Worm (Caenorhabditis elegans) whole organism, L4/young adult: ENCODE results near the gene age-1.
A peak's percentile ranks its signal among the peaks of the same experiment; 100 is the strongest.

ENCODE experiments used
- W03F9.2 ChIP-seq: fragments of 150-350 bp; optimal IDR thresholded peaks from 2 replicates; lab custom pipeline; 2014; ENCODE audit warnings: missing biosample characterization, missing genetic modification characterization
- dao-5 ChIP-seq: sonication (generic microtip); optimal IDR thresholded peaks from 2 replicates; lab custom pipeline; 2016; ENCODE audit warnings: missing genotype, missing genetic modification characterization, moderate library complexity, missing compliant biosample characterization
- him-1 ChIP-seq: sonication (generic microtip); optimal IDR thresholded peaks from 2 replicates; lab custom pipeline; 2016; ENCODE audit warnings: missing genotype, missing genetic modification reagents, missing genetic modification characterization, missing compliant biosample characterization

Gene age-1

DNA sequence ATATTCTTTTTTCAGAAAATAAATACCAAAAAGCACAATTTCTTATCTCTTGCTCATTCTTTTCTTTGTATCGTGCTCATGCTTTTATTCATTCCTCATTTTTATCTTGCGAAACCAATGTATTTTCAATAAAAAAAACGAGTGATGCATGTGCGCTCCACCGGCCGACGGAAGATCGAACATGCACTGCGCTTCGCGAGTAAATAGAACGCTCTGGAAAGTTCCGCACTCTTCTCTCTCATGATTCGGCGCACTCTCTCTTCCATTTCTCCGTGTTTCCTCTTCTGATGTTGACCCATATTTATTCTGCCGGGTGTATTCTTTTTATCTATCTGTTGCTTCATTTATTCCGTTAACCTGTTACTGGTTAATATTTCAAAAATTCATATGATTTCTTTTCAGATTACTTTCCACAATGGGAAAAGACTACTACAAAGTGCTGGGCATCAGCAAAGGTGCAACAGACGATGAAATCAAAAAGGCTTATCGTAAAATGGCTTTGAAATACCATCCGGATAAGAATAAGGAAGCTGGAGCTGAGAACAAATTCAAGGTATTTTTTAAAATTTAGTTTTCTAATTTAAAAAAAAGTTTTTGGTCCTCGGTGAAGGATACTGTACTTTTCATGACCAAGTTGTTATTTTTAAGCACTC, 18.6 kb upstream of the age-1 start, which contains the start of gene dnj-13:
Gene dnj-13 (plus strand): TSS at position 403 of the 653 bp plus-strand sequence.
- TF ChIP-seq him-1, result peak; percentile 73
- TF ChIP-seq W03F9.2 (tag; lab: Kevin White, UChicago), result peak; percentile 83
- TF ChIP-seq dao-5 (tag; lab: Kevin White, UChicago), result peak; percentile 36

DNA sequence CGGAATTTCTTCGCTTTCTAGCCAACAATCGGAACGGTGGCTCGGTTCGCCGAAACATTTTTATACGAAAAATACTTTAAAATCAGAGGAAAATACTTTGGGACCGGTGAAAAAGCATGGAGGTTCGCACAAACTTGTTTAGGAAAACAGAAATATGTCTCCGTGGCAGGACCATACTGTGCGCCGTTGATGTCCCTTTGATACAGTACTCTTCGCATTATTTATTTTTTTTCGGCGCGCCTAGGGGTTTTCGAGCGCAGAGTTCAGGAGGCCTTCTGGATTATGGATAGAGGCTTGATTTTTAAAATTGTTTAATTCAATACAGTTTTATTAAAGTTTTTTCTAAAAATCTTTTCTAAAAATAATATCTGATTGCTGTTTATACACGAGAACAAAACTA, 17.9 kb upstream of the age-1 start, which contains the start of gene F54D5.9:
Gene F54D5.9 (minus strand): TSS at position 115 of the 400 bp plus-strand sequence.
- TF ChIP-seq W03F9.2 (tag; lab: Kevin White, UChicago), result no peak
- no peak for TF ChIP-seq him-1
- TF ChIP-seq dao-5 (tag; lab: Kevin White, UChicago), result no peak

DNA sequence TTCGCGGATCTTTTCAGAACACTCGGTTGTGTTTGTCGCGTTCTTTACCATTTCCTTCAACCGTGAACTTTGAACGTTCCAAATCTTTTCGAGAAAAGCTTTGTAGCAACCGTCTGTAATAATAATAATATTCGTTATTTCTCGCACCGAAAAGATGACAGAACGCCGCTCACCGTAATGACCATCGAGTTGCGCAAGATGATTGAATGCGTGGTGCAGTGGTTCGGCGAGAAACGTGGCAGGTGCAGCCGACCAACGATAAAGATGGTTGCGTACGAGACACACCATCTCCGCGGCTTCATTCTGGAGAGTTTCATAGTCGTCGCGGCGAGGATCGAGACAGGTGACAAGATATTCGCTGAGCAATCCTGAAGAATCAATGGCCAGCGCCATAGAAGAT, 16.1 kb upstream of the age-1 start:
- no peak for TF ChIP-seq him-1
- TF ChIP-seq W03F9.2 (tag; lab: Kevin White, UChicago), result no peak
- no peak for TF ChIP-seq dao-5 (tag; lab: Kevin White, UChicago)

DNA sequence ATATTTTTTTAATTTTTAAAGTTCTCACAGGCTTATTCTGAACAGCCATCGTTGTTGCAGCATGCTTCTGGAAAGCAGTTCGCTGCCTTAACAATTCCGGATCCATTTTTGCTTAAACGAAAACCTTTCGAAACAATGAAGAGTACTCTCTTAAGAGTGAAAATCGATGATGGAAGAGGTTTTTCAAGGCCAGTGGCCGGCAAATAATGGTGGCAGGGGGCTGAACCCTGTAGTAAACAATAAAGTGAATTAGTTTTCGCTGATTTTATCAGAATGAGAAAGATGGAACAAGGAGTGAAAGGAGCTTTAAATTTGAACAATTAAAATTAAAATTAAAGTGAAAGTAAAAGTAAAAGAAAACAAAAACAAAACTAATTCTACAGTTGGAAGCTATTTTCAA, 15.5 kb upstream of the age-1 start, which contains the start of gene gtf-2E2:
Gene gtf-2E2 (minus strand): TSS at position 111 of the 400 bp plus-strand sequence.
- no peak for TF ChIP-seq him-1
- no peak for TF ChIP-seq W03F9.2 (tag; lab: Kevin White, UChicago)
- no peak for TF ChIP-seq dao-5 (tag; lab: Kevin White, UChicago)

ce11 chrII:11538741-11539140, 11.9 kb upstream of the age-1 start, which contains the start of gene Y62F5A.9:
Y62F5A.9 (minus strand) TSS chrII:11538841.
- no peak for TF ChIP-seq W03F9.2 (tag; lab: Kevin White, UChicago)
- TF ChIP-seq him-1, result no peak
- TF ChIP-seq dao-5 (tag; lab: Kevin White, UChicago), result no peak

- TF ChIP-seq W03F9.2 (tag; lab: Kevin White, UChicago), result no peak
- no peak for TF ChIP-seq him-1
- no peak for TF ChIP-seq dao-5 (tag; lab: Kevin White, UChicago)
These were observed 10.8 kb upstream of the age-1 start for ce11 chrII:11537606-11538016.

DNA sequence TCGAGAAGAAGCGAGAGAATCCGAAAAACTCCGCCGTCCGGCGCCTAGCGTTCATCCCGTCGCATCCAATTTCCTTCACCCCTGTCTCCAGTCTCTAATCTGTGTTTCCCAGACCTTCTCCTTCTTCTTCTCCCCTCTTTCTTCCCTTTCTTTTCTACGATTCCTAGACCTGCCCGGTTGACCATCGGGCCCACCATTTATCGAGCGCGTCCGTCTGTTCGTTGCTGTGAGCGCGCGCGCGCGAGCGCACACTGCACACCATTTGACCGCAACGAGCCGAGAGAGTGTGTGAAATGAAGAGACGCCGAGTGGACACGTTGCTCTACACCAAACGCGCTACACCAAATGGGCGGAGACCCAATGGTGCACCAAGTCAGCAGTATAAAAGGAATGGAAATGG, 10.3 kb upstream of the age-1 start:
- no peak for TF ChIP-seq him-1
- no peak for TF ChIP-seq W03F9.2 (tag; lab: Kevin White, UChicago)
- TF ChIP-seq dao-5 (tag; lab: Kevin White, UChicago), result no peak

ce11 chrII:11536505-11536904, 9.7 kb upstream of the age-1 start:
- TF ChIP-seq him-1, result no peak
- TF ChIP-seq dao-5 (tag; lab: Kevin White, UChicago), result no peak
- no peak for TF ChIP-seq W03F9.2 (tag; lab: Kevin White, UChicago)

DNA sequence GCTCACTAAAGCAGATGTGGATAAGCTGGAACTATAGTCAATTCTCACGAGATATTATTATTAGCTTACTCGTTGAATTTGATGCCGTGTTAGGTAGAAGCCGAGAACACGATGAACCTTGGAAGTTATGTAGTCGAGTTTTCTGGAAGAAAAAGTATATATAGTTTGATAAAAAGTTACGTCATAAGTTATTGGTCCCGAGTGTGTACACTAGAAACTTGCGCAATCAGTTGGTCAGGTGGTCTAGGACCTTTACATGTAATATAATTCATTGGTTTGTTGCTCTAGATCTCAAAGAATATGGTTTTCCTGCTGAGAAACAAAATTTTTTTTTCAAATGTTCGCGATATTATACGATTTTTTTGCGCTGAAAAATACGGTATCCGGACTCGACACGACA, 9.1 kb upstream of the age-1 start:
- TF ChIP-seq dao-5 (tag; lab: Kevin White, UChicago) (no peak), him-1 (no peak), W03F9.2 (tag; lab: Kevin White, UChicago) (no peak)

DNA sequence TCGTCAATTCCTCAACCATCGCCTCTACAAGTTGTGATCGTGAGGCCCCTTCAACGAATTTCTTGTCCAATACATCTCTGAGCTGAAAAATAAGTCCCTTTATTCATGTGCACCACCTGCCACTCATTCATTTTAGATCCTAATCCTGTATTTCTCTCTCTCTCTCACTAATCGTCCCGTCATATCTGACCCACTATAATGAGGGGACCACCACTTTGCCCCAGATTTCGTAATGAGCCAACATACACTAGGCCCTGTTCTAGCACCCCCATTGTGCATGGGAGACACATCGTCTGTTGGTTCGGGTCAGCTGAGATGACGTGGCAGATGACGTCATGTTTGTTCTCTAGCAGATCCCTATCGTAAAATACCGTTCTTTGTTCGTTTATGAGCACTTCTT, 8.6 kb upstream of the age-1 start:
- no peak for TF ChIP-seq him-1

ce11 chrII:11534429-11535099, 7.7 kb upstream of the age-1 start, which contains the start of gene Y62F5A.12:
Y62F5A.12 (minus strand) TSS chrII:11534479.
- TF ChIP-seq him-1, result peak; percentile 62
- TF ChIP-seq W03F9.2 (tag; lab: Kevin White, UChicago), result peak; percentile 57

DNA sequence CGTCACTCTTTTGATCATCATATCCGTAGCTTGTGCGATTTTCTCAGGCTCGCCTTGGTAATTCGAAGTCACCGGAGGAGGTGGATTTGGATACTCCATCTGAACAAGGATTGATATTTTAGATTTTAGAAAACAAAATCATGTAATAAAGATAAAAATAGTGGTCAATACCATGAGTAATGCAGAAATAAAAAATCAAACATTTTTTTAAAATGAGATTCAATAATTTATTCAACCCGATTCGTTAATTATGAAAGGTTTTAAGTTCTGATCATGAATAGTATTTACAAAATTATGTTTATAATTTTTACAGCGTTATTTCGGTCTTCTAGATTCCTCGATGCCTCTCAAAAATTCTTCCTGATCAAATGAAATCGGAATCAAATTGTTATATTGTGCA, 6.9 kb upstream of the age-1 start, which contains the start of gene mdt-8:
Gene mdt-8 (minus strand): TSS at position 101 of the 400 bp plus-strand sequence.
- no peak for TF ChIP-seq W03F9.2 (tag; lab: Kevin White, UChicago)
- no peak for TF ChIP-seq him-1
- TF ChIP-seq dao-5 (tag; lab: Kevin White, UChicago), result no peak

DNA sequence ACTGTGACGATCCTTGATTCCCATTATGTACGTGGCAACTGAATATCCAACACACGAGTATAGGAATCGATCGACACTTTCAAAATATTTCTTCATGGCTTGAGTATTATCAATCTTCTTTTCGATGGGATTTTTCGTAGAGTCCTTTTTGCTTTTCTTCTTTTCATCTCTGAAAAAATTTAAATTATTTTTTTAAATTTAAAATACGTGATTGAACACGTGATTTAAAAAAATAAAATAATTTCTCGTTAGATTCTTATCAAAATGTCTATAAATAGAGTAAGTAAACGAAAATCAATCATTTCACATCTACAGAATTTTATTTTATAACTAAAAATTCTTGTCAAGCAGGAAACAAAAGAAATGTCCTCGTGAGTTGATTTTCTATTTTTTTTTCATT, 5.6 kb downstream of the age-1 start, which contains the start of gene Y62F5A.10:
Gene Y62F5A.10 (plus strand): TSS at position 301 of the 400 bp plus-strand sequence.
- TF ChIP-seq him-1 (no peak), dao-5 (tag; lab: Kevin White, UChicago) (no peak), W03F9.2 (tag; lab: Kevin White, UChicago) (no peak)

- TF ChIP-seq him-1, result no peak
- TF ChIP-seq W03F9.2 (tag; lab: Kevin White, UChicago), result no peak
- TF ChIP-seq dao-5 (tag; lab: Kevin White, UChicago), result no peak
These were observed 8.7 kb downstream of the age-1 start, which contains the start of gene B0334.10 for ce11 chrII:11518184-11518583. B0334.10 (plus strand) TSS chrII:11518484.
